Fruit fly (Drosophila melanogaster) whole organism, embryonic: ENCODE data around the gene CG32354.

Experiments used
- ATbp ChIP-seq: fragments of 200-800 bp; sonication (Bioruptor generic); optimal IDR thresholded peaks from 2 replicates; lab custom pipeline; 2017; ENCODE audit warnings: missing biosample characterization, mild to moderate bottlenecking, missing genetic modification characterization, missing genetic modification reagents
- BtbVII ChIP-seq: fragments of 200-800 bp; sonication (Bioruptor generic); optimal IDR thresholded peaks from 3 replicates; lab custom pipeline; 2017; ENCODE audit warnings: missing biosample characterization, mild to moderate bottlenecking, missing genetic modification characterization
- CG10147 ChIP-seq: fragments of 200-800 bp; sonication (Bioruptor generic); optimal IDR thresholded peaks from 2 replicates; lab custom pipeline; 2019; ENCODE audit warnings: missing biosample characterization, mild to moderate bottlenecking, missing genetic modification characterization, moderate library complexity
- CG10979 ChIP-seq: fragments of 200-800 bp; sonication (Bioruptor generic); optimal IDR thresholded peaks from 2 replicates; lab custom pipeline; 2018; ENCODE audit warnings: missing biosample characterization, mild to moderate bottlenecking, missing genetic modification characterization, moderate library complexity
- CG12942 ChIP-seq: fragments of 200-800 bp; sonication (Bioruptor generic); optimal IDR thresholded peaks from 3 replicates; lab custom pipeline; 2016; ENCODE audit warnings: missing biosample characterization, missing genetic modification characterization
- CG13123 ChIP-seq: fragments of 200-800 bp; sonication (Bioruptor generic); optimal IDR thresholded peaks from 2 replicates; lab custom pipeline; 2016; ENCODE audit warnings: missing biosample characterization, missing genetic modification characterization
- CG13296 ChIP-seq: fragments of 200-800 bp; sonication (Bioruptor generic); optimal IDR thresholded peaks from 3 replicates; lab custom pipeline; 2018; ENCODE audit warnings: missing biosample characterization, mild to moderate bottlenecking, missing genetic modification characterization
- CG15479 ChIP-seq: fragments of 200-800 bp; sonication (Bioruptor generic); optimal IDR thresholded peaks from 3 replicates; lab custom pipeline; 2019; ENCODE audit warnings: missing biosample characterization, mild to moderate bottlenecking, missing genetic modification characterization, moderate library complexity
- CG15514 ChIP-seq: fragments of 200-800 bp; sonication (Bioruptor generic); optimal IDR thresholded peaks from 3 replicates; lab custom pipeline; 2017; ENCODE audit warnings: missing biosample characterization, missing genetic modification characterization, mild to moderate bottlenecking, moderate library complexity, missing genetic modification reagents
- CG17328 ChIP-seq: fragments of 200-800 bp; sonication (Bioruptor generic); IDR thresholded peaks from 2 replicates; pipeline ENCODE4 v1.3.6; 2022; ENCODE audit warnings: missing biosample characterization, missing genetic modification characterization
- CG17912 ChIP-seq: fragments of 200-800 bp; sonication (Bioruptor generic); optimal IDR thresholded peaks from 2 replicates; lab custom pipeline; 2018; ENCODE audit warnings: missing biosample characterization, mild to moderate bottlenecking, missing genetic modification characterization
- CG31441 ChIP-seq: fragments of 200-800 bp; sonication (Bioruptor generic); IDR thresholded peaks from 2 replicates; pipeline ENCODE4 v1.3.6; 2022; ENCODE audit warnings: missing biosample characterization, missing genetic modification characterization
- CG34422 ChIP-seq: fragments of 200-800 bp; sonication (Bioruptor generic); IDR thresholded peaks from 3 replicates; pipeline ENCODE4 v1.3.6; 2022; ENCODE audit warnings: missing biosample characterization, missing genetic modification characterization
- CG4328 ChIP-seq: fragments of 200-800 bp; sonication (Bioruptor generic); optimal IDR thresholded peaks from 3 replicates; lab custom pipeline; 2017; ENCODE audit warnings: missing biosample characterization, missing genetic modification reagents, missing genetic modification characterization
- CG5245 ChIP-seq: fragments of 200-800 bp; sonication (Bioruptor generic); optimal IDR thresholded peaks from 3 replicates; lab custom pipeline; 2016; ENCODE audit warnings: missing biosample characterization, missing genetic modification characterization
- CG6254 ChIP-seq: fragments of 200-800 bp; sonication (Bioruptor generic); optimal IDR thresholded peaks from 3 replicates; lab custom pipeline; 2017; ENCODE audit warnings: mild to moderate bottlenecking, missing biosample characterization, missing genetic modification reagents, missing genetic modification characterization
- CG6654 ChIP-seq: fragments of 200-800 bp; sonication (Bioruptor generic); optimal IDR thresholded peaks from 2 replicates; lab custom pipeline; 2017; ENCODE audit warnings: missing biosample characterization, mild to moderate bottlenecking, missing genetic modification characterization
- CG7372 ChIP-seq: fragments of 200-800 bp; sonication (Bioruptor generic); IDR thresholded peaks from 2 replicates; pipeline ENCODE4 v1.3.6; 2022; ENCODE audit warnings: missing biosample characterization, missing genetic modification characterization
- CG7556 ChIP-seq: fragments of 200-800 bp; sonication (Bioruptor generic); optimal IDR thresholded peaks from 2 replicates; lab custom pipeline; 2017; ENCODE audit warnings: missing biosample characterization, mild to moderate bottlenecking, missing genetic modification characterization
- CG8359 ChIP-seq: fragments of 200-800 bp; sonication (Bioruptor generic); optimal IDR thresholded peaks from 2 replicates; lab custom pipeline; 2017; ENCODE audit warnings: missing biosample characterization, mild to moderate bottlenecking, missing genetic modification characterization, borderline replicate concordance
- CG8765 ChIP-seq: fragments of 200-800 bp; sonication (Bioruptor generic); IDR thresholded peaks from 2 replicates; pipeline ENCODE4 v1.3.6; 2022; ENCODE audit warnings: missing biosample characterization, missing genetic modification characterization
- CG9609 ChIP-seq: fragments of 200-800 bp; sonication (Bioruptor generic); optimal IDR thresholded peaks from 3 replicates; lab custom pipeline; 2016; ENCODE audit warnings: missing biosample characterization, missing genetic modification characterization
- CTCF ChIP-seq: fragments of 200-800 bp; sonication (Bioruptor generic); optimal IDR thresholded peaks from 2 replicates; lab custom pipeline; 2017; ENCODE audit warnings: missing biosample characterization, mild to moderate bottlenecking, missing genetic modification characterization, moderate library complexity
- Camta ChIP-seq: fragments of 200-800 bp; sonication (Bioruptor generic); optimal IDR thresholded peaks from 2 replicates; lab custom pipeline; 2016; ENCODE audit warnings: missing biosample characterization, missing genetic modification characterization
- H15 ChIP-seq: fragments of 200-800 bp; sonication (Bioruptor generic); IDR thresholded peaks from 3 replicates; pipeline ENCODE4 v1.3.6; 2022; ENCODE audit warnings: missing biosample characterization, missing genetic modification characterization
- HLH4C ChIP-seq: fragments of 200-800 bp; sonication (Bioruptor generic); IDR thresholded peaks from 3 replicates; pipeline ENCODE4 v1.3.6; 2022; ENCODE audit warnings: missing biosample characterization, missing genetic modification characterization; ENCODE audit not compliant: partially characterized antibody
- MESR4 ChIP-seq: fragments of 200-800 bp; sonication (Bioruptor generic); optimal IDR thresholded peaks from 2 replicates; lab custom pipeline; 2018; ENCODE audit warnings: missing biosample characterization, mild to moderate bottlenecking, missing genetic modification characterization, moderate library complexity
- NK7.1 ChIP-seq: fragments of 200-800 bp; sonication (Bioruptor generic); optimal IDR thresholded peaks from 3 replicates; lab custom pipeline; 2016; ENCODE audit warnings: missing biosample characterization, missing genetic modification characterization
- Nf-YC ChIP-seq: fragments of 200-800 bp; optimal IDR thresholded peaks from 3 replicates; lab custom pipeline; 2019; ENCODE audit warnings: missing biosample characterization, mild to moderate bottlenecking, missing genetic modification characterization, moderate library complexity
- ac ChIP-seq: fragments of 200-800 bp; sonication (Bioruptor generic); optimal IDR thresholded peaks from 3 replicates; lab custom pipeline; 2017; ENCODE audit warnings: missing biosample characterization, mild to moderate bottlenecking, missing genetic modification characterization
- bcd ChIP-seq: fragments of 200-800 bp; sonication (Bioruptor generic); optimal IDR thresholded peaks from 2 replicates; lab custom pipeline; 2017; ENCODE audit warnings: missing biosample characterization, mild to moderate bottlenecking, missing genetic modification characterization
- cad ChIP-seq: fragments of >200 bp; optimal IDR thresholded peaks from 2 replicates; lab custom pipeline; 2017; ENCODE audit warnings: missing biosample characterization, missing genetic modification characterization
- cato ChIP-seq: fragments of 200-800 bp; sonication (Bioruptor generic); optimal IDR thresholded peaks from 2 replicates; lab custom pipeline; 2016; ENCODE audit warnings: missing biosample characterization, missing genetic modification characterization, borderline replicate concordance
- chm ChIP-seq: fragments of 200-800 bp; sonication (Bioruptor generic); IDR thresholded peaks from 2 replicates; pipeline ENCODE4 v1.3.6; 2022; ENCODE audit warnings: missing biosample characterization, missing genetic modification characterization
- en ChIP-seq: fragments of 200-800 bp; sonication (Bioruptor generic); optimal IDR thresholded peaks from 2 replicates; lab custom pipeline; 2016; ENCODE audit warnings: missing biosample characterization, missing genetic modification characterization
- gce ChIP-seq: fragments of 200-800 bp; sonication (Bioruptor generic); IDR thresholded peaks from 3 replicates; pipeline ENCODE4 v1.3.6; 2022; ENCODE audit warnings: missing biosample characterization, missing genetic modification characterization
- gem ChIP-seq: fragments of 200-800 bp; sonication (Bioruptor generic); optimal IDR thresholded peaks from 2 replicates; lab custom pipeline; 2019; ENCODE audit warnings: missing biosample characterization, mild to moderate bottlenecking, missing genetic modification characterization, moderate library complexity
- hkb ChIP-seq, 2 experiments: fragments of 200-800 bp in 1 of 2; fragments of >200 bp in 1 of 2; sonication (Bioruptor generic) in 1 of 2; IDR thresholded peaks in 1 of 2; optimal IDR thresholded peaks in 1 of 2; 2 replicates each; pipeline versions ENCODE4 v1.3.6 to Lab custom; 2017 to 2022; ENCODE audit warnings: missing biosample characterization in 1 of 2, missing genetic modification characterization in 1 of 2
- kni ChIP-seq: fragments of 200-800 bp; sonication (Bioruptor generic); optimal IDR thresholded peaks from 3 replicates; lab custom pipeline; 2017; ENCODE audit warnings: mild to moderate bottlenecking, missing biosample characterization, missing genetic modification reagents, missing genetic modification characterization
- knrl ChIP-seq: fragments of 200-800 bp; sonication (Bioruptor generic); IDR thresholded peaks from 3 replicates; pipeline ENCODE4 v1.3.6; 2022; ENCODE audit warnings: missing biosample characterization, missing genetic modification characterization; ENCODE audit not compliant: partially characterized antibody
- lov ChIP-seq, 2 experiments: fragments of 200-800 bp in 1 of 2; fragments of >200 bp in 1 of 2; sonication (Bioruptor generic) in 1 of 2; IDR thresholded peaks in 1 of 2; optimal IDR thresholded peaks in 1 of 2; 2 replicates in 1 of 2; 3 replicates in 1 of 2; pipeline versions ENCODE4 v1.3.6 to Lab custom; 2017 to 2022; ENCODE audit warnings: missing biosample characterization in 1 of 2, missing genetic modification characterization in 1 of 2
- nau ChIP-seq: fragments of 200-800 bp; sonication (Bioruptor generic); optimal IDR thresholded peaks from 3 replicates; lab custom pipeline; 2017; ENCODE audit warnings: missing biosample characterization, mild to moderate bottlenecking, missing genetic modification characterization, missing genetic modification reagents
- pb ChIP-seq: fragments of 200-800 bp; sonication (Bioruptor generic); optimal IDR thresholded peaks from 3 replicates; lab custom pipeline; 2016; ENCODE audit warnings: missing biosample characterization, missing genetic modification characterization
- slou ChIP-seq: fragments of 200-800 bp; sonication (Bioruptor generic); optimal IDR thresholded peaks from 3 replicates; lab custom pipeline; 2016; ENCODE audit warnings: missing biosample characterization, missing genetic modification characterization
- sna ChIP-seq: fragments of 200-800 bp; sonication (Bioruptor generic); IDR thresholded peaks from 2 replicates; pipeline ENCODE4 v1.3.6; 2022; ENCODE audit warnings: missing biosample characterization, missing genetic modification characterization; ENCODE audit not compliant: partially characterized antibody
- so ChIP-seq: fragments of 200-800 bp; sonication (Bioruptor generic); IDR thresholded peaks from 3 replicates; pipeline ENCODE4 v1.3.6; 2022; ENCODE audit warnings: missing biosample characterization, missing genetic modification characterization
- sqz ChIP-seq: fragments of 200-800 bp; sonication (Bioruptor generic); optimal IDR thresholded peaks from 3 replicates; lab custom pipeline; 2018; ENCODE audit warnings: missing biosample characterization, mild to moderate bottlenecking, missing genetic modification characterization
- sr ChIP-seq: fragments of 200-800 bp; sonication (Bioruptor generic); IDR thresholded peaks from 3 replicates; pipeline ENCODE4 v1.3.6; 2022; ENCODE audit warnings: missing biosample characterization, missing genetic modification characterization
- trh ChIP-seq: fragments of 200-800 bp; sonication (Bioruptor generic); optimal IDR thresholded peaks from 2 replicates; lab custom pipeline; 2016; ENCODE audit warnings: missing biosample characterization, missing genetic modification characterization
- twi ChIP-seq: fragments of 200-800 bp; optimal IDR thresholded peaks from 2 replicates; lab custom pipeline; 2019; ENCODE audit warnings: missing biosample characterization, mild to moderate bottlenecking, missing genetic modification characterization, moderate library complexity
- yki ChIP-seq: fragments of >200 bp; optimal IDR thresholded peaks from 3 replicates; lab custom pipeline; 2018

CG32354 gene

dm6 chr3L:8395630-8396168 is 26.3 kb downstream of the CG32354 start, which contains the start of gene CG7120 (continued):
- peak; percentile 33 for TF ChIP-seq twi (tag; lab: Kevin White, UChicago)
- no peak for TF ChIP-seq CG17912 (GFP tag; lab: Kevin White, UChicago)
- peak; percentile 36 for TF ChIP-seq BtbVII (GFP tag; lab: Kevin White, UChicago)
- TF ChIP-seq knrl = no peak
- TF ChIP-seq sr (GFP tag; lab: Robert Waterston, UW) = no peak
- no peak for TF ChIP-seq kni (GFP tag; lab: Kevin White, UChicago)
- TF ChIP-seq sqz = no peak
- TF ChIP-seq CG34422 = 0 out of 3 replicates have a peak, but pooled peaks have one; percentile 29
- no peak for TF ChIP-seq CG9609 (GFP tag; lab: Kevin White, UChicago)
- TF ChIP-seq yki (lab: Kevin White, UChicago) = no peak
- TF ChIP-seq pb (GFP tag; lab: Kevin White, UChicago) = no peak
- TF ChIP-seq bcd (GFP tag; lab: Kevin White, UChicago) = peak; percentile 27
- no peak for TF ChIP-seq ac (GFP tag; lab: Kevin White, UChicago)
- TF ChIP-seq CG6254 (GFP tag; lab: Kevin White, UChicago) = peak; percentile 40
- no peak for TF ChIP-seq CG6654 (GFP tag; lab: Kevin White, UChicago)
- peak; percentile 31 for TF ChIP-seq NK7.1
- TF ChIP-seq CG15514 (GFP tag; lab: Kevin White, UChicago) = peak; percentile 37
- no peak for TF ChIP-seq CG13123 (GFP tag; lab: Kevin White, UChicago)
- no peak for TF ChIP-seq H15 (GFP tag; lab: Robert Waterston, UW)
- TF ChIP-seq gem (tag; lab: Kevin White, UChicago) = peak; percentile 63
- no peak for TF ChIP-seq nau (GFP tag; lab: Kevin White, UChicago)
- no peak for TF ChIP-seq CG15479
- TF ChIP-seq MESR4 (GFP tag; lab: Kevin White, UChicago) = peak; percentile 17
- no peak for TF ChIP-seq cato (GFP tag; lab: Kevin White, UChicago)
- no peak for TF ChIP-seq CG4328 (GFP tag; lab: Kevin White, UChicago)
- no peak for TF ChIP-seq CG5245 (GFP tag; lab: Kevin White, UChicago)
- TF ChIP-seq sna (GFP tag; lab: Robert Waterston, UW) = no peak
- no peak for TF ChIP-seq slou (GFP tag; lab: Kevin White, UChicago)
- TF ChIP-seq CG31441 = peak; percentile 35; the same call in 1 of the 2 replicates
- peak; percentile 14 for TF ChIP-seq CG12942 (GFP tag; lab: Kevin White, UChicago)
- TF ChIP-seq ATbp (GFP tag; lab: Kevin White, UChicago) = peak; percentile 26
- peak; percentile 56 for TF ChIP-seq CG17328

DNA sequence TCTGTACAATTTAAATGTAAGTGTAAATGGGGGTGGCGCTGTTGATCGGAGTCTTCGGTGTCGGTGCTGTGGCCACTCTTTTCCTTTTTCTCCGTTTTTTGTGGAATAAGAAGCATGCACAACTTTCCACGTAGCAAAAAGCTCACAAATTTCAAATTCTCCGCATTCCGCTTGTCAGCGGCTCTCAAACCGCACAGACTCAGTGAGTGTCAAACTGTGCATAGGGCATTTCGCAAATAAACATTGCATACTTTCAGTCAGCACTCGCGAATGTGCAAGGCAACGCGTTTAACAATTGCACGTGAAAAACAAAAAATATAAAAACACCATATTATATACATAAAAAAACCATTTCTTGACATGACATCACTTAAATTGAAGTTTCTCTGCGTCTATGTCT is 27.1 kb downstream of the CG32354 start:
- TF ChIP-seq CTCF (GFP tag; lab: Kevin White, UChicago) (peak; percentile 35), trh (no peak), CG8359 (GFP tag; lab: Kevin White, UChicago) (no peak), hkb (optimal IDR thresholded peaks at IDR 0.05; lab: Kevin White, UChicago) (no peak), hkb (GFP tag; IDR thresholded peaks at IDR 0.05; lab: Robert Waterston, UW) (no peak), cad (GFP tag; lab: Kevin White, UChicago) (peak; percentile 92), gce (no peak), CG8765 (GFP tag; lab: Robert Waterston, UW) (no peak), CG10979 (no peak), CG10147 (GFP tag; lab: Kevin White, UChicago) (no peak), Camta (GFP tag; lab: Kevin White, UChicago) (no peak), CG13296 (GFP tag; lab: Kevin White, UChicago) (no peak), chm (GFP tag; lab: Robert Waterston, UW) (0 out of 2 replicates have a peak, but pooled peaks have one; percentile 27), en (GFP tag; lab: Kevin White, UChicago) (no peak), so (GFP tag; lab: Robert Waterston, UW) (no peak), Nf-YC (tag; lab: Kevin White, UChicago) (no peak), CG7372 (no peak), lov (optimal IDR thresholded peaks at IDR 0.05; lab: Kevin White, UChicago) (no peak), lov (GFP tag; IDR thresholded peaks at IDR 0.05; lab: Robert Waterston, UW) (0 out of 3 replicates have a peak, but pooled peaks have one; percentile 42), CG7556 (GFP tag; lab: Kevin White, UChicago) (no peak), HLH4C (GFP tag; lab: Robert Waterston, UW) (peak; percentile 29; the same call in 1 of the 3 replicates)
